Fruit fly (Drosophila melanogaster) whole organism, wandering third instar larva: ENCODE data around the gene CG42526.
A peak's percentile ranks its signal among the peaks of the same experiment; 100 is the strongest.

Experiments used
- Abd-B ChIP-seq: fragments of >200 bp; optimal IDR thresholded peaks from 2 replicates; lab custom pipeline; 2017; ENCODE audit warnings: missing biosample characterization, missing genetic modification characterization
- CG32264 ChIP-seq: fragments of 200-800 bp; sonication (Bioruptor generic); optimal IDR thresholded peaks from 2 replicates; lab custom pipeline; 2016; ENCODE audit warnings: missing biosample characterization, missing genetic modification characterization
- CG9705 ChIP-seq: fragments of 200-800 bp; sonication (Bioruptor generic); optimal IDR thresholded peaks from 2 replicates; lab custom pipeline; 2018; ENCODE audit warnings: missing biosample characterization, mild to moderate bottlenecking, missing genetic modification characterization
- CrebA ChIP-seq: fragments of 200-800 bp; sonication (Bioruptor generic); optimal IDR thresholded peaks from 2 replicates; lab custom pipeline; 2016; ENCODE audit warnings: missing biosample characterization, mild to moderate bottlenecking, missing genetic modification characterization, borderline replicate concordance
- Dfd ChIP-seq: fragments of >200 bp; optimal IDR thresholded peaks from 2 replicates; lab custom pipeline; 2017; ENCODE audit warnings: missing biosample characterization, missing genetic modification characterization
- Dif ChIP-seq: fragments of 200-275, 200-300 bp; sonication (Bioruptor generic); optimal IDR thresholded peaks from 2 replicates; lab custom pipeline; 2018; ENCODE audit warnings: missing biosample characterization, missing genetic modification characterization; ENCODE audit not compliant: partially characterized antibody
- GATAd ChIP-seq: sonication (Bioruptor generic); optimal IDR thresholded peaks from 2 replicates; lab custom pipeline; 2016; ENCODE audit warnings: missing biosample characterization, missing genetic modification characterization
- HLH106 ChIP-seq: fragments of 200-800 bp; optimal IDR thresholded peaks from 3 replicates; lab custom pipeline; 2019; ENCODE audit warnings: missing biosample characterization, mild to moderate bottlenecking, missing genetic modification characterization, moderate library complexity
- Hnf4 ChIP-seq: fragments of 200-800 bp; sonication (Bioruptor generic); optimal IDR thresholded peaks from 2 replicates; lab custom pipeline; 2016; ENCODE audit warnings: missing biosample characterization, mild to moderate bottlenecking, missing genetic modification characterization
- Hr78 ChIP-seq: fragments of >200 bp; optimal IDR thresholded peaks from 2 replicates; lab custom pipeline; 2017; ENCODE audit warnings: missing biosample characterization, missing genetic modification characterization
- Hr83 ChIP-seq: fragments of 200-300 bp; sonication (Bioruptor generic); optimal IDR thresholded peaks from 2 replicates; lab custom pipeline; 2016; ENCODE audit warnings: missing biosample characterization, mild to moderate bottlenecking, missing genetic modification characterization, moderate library complexity; ENCODE audit not compliant: poor library complexity, severe bottlenecking
- Jra ChIP-seq: sonication (Bioruptor generic); optimal IDR thresholded peaks from 2 replicates; lab custom pipeline; 2016; ENCODE audit warnings: missing biosample characterization, missing genetic modification characterization
- Mio ChIP-seq: sonication (Bioruptor generic); optimal IDR thresholded peaks from 2 replicates; lab custom pipeline; 2016; ENCODE audit warnings: missing biosample characterization, missing genetic modification characterization
- Myc ChIP-seq: fragments of >200 bp; optimal IDR thresholded peaks from 2 replicates; lab custom pipeline; 2017
- N ChIP-seq: fragments of >200 bp; optimal IDR thresholded peaks from 2 replicates; lab custom pipeline; 2018; ENCODE audit warnings: missing biosample characterization, missing external identifiers, missing genetic modification characterization
- OdsH ChIP-seq: fragments of 200-800 bp; sonication (Bioruptor generic); optimal IDR thresholded peaks from 2 replicates; lab custom pipeline; 2016; ENCODE audit warnings: missing biosample characterization, mild to moderate bottlenecking, missing genetic modification characterization
- Rel ChIP-seq, 2 experiments: fragments of 200-800 bp; sonication (Bioruptor generic) in 1 of 2; optimal IDR thresholded peaks; 2 replicates in 1 of 2; 3 replicates in 1 of 2; lab custom pipeline; 2016 to 2019; ENCODE audit warnings: mild to moderate bottlenecking in 2 of 2, missing biosample characterization in 2 of 2, missing genetic modification characterization in 2 of 2, moderate library complexity in 1 of 2
- Sp1 ChIP-seq: fragments of 200-800 bp; sonication (Bioruptor generic); optimal IDR thresholded peaks from 3 replicates; lab custom pipeline; 2019; ENCODE audit warnings: missing biosample characterization, mild to moderate bottlenecking, missing genetic modification characterization, moderate library complexity
- Vsx2 ChIP-seq: fragments of 200-300, 225-300 bp; sonication (Bioruptor generic); optimal IDR thresholded peaks from 2 replicates; lab custom pipeline; 2018; ENCODE audit warnings: missing biosample characterization, missing genetic modification characterization; ENCODE audit not compliant: partially characterized antibody
- br ChIP-seq: fragments of 200-800 bp; sonication (Bioruptor generic); optimal IDR thresholded peaks from 2 replicates; lab custom pipeline; 2016; ENCODE audit warnings: missing biosample characterization, missing genetic modification characterization
- brk ChIP-seq: fragments of 200-800 bp; sonication (Bioruptor generic); optimal IDR thresholded peaks from 2 replicates; lab custom pipeline; 2016; ENCODE audit warnings: missing biosample characterization, mild to moderate bottlenecking, missing genetic modification characterization
- dl ChIP-seq, 2 experiments: fragments of 175-275, 200-275 bp in 1 of 2; fragments of 200-275 bp in 1 of 2; sonication (Bioruptor generic); optimal IDR thresholded peaks; lab custom pipeline; 2018; ENCODE audit warnings: mild to moderate bottlenecking in 2 of 2, missing biosample characterization in 2 of 2, missing genetic modification characterization in 2 of 2, moderate library complexity in 2 of 2; ENCODE audit not compliant: partially characterized antibody in 2 of 2, insufficient read depth in 1 of 2
- dmrt93B ChIP-seq: fragments of 200-800 bp; sonication (Bioruptor generic); optimal IDR thresholded peaks from 2 replicates; lab custom pipeline; 2018; ENCODE audit warnings: missing biosample characterization, mild to moderate bottlenecking, missing genetic modification characterization
- dsf ChIP-seq: sonication (Bioruptor generic); optimal IDR thresholded peaks from 2 replicates; lab custom pipeline; 2016; ENCODE audit warnings: missing biosample characterization, missing genetic modification characterization, borderline replicate concordance
- ey ChIP-seq: fragments of 200-800 bp; sonication (Bioruptor generic); optimal IDR thresholded peaks from 2 replicates; lab custom pipeline; 2016; ENCODE audit warnings: missing biosample characterization, missing genetic modification characterization
- foxo ChIP-seq, 2 experiments: fragments of 200-800 bp; sonication (Bioruptor generic); optimal IDR thresholded peaks; 2 replicates in 1 of 2; 3 replicates in 1 of 2; lab custom pipeline; 2016 to 2017; ENCODE audit warnings: missing biosample characterization in 2 of 2, missing genetic modification characterization in 2 of 2
- fru ChIP-seq: fragments of 200-800 bp; sonication (Bioruptor generic); optimal IDR thresholded peaks from 3 replicates; lab custom pipeline; 2016; ENCODE audit warnings: missing biosample characterization, mild to moderate bottlenecking, missing genetic modification characterization
- h ChIP-seq: fragments of 200-800 bp; sonication (Bioruptor generic); optimal IDR thresholded peaks from 3 replicates; lab custom pipeline; 2016; ENCODE audit warnings: missing biosample characterization, mild to moderate bottlenecking, missing genetic modification characterization
- jim ChIP-seq: fragments of 175-275, 200-325 bp; sonication (Bioruptor generic); optimal IDR thresholded peaks from 2 replicates; lab custom pipeline; 2016; ENCODE audit warnings: missing biosample characterization, mild to moderate bottlenecking, missing genetic modification characterization
- lola ChIP-seq: fragments of >200 bp; optimal IDR thresholded peaks from 2 replicates; lab custom pipeline; 2017; ENCODE audit warnings: missing biosample characterization, missing genetic modification characterization
- pan ChIP-seq: fragments of >200 bp; optimal IDR thresholded peaks from 2 replicates; lab custom pipeline; 2017
- psq ChIP-seq: fragments of 200-800 bp; sonication (Bioruptor generic); optimal IDR thresholded peaks from 3 replicates; lab custom pipeline; 2017; ENCODE audit warnings: missing biosample characterization, mild to moderate bottlenecking, missing genetic modification characterization, moderate library complexity
- rgr ChIP-seq: fragments of 200-800 bp; sonication (Bioruptor generic); optimal IDR thresholded peaks from 3 replicates; lab custom pipeline; 2016; ENCODE audit warnings: missing biosample characterization, mild to moderate bottlenecking, missing genetic modification characterization
- sage ChIP-seq: fragments of 200-800 bp; sonication (Bioruptor generic); optimal IDR thresholded peaks from 2 replicates; lab custom pipeline; 2016; ENCODE audit warnings: missing biosample characterization, mild to moderate bottlenecking, missing genetic modification characterization
- sv ChIP-seq: fragments of 200-800 bp; sonication (Bioruptor generic); optimal IDR thresholded peaks from 3 replicates; lab custom pipeline; 2016; ENCODE audit warnings: missing biosample characterization, missing genetic modification characterization
- tai ChIP-seq: sonication (Bioruptor generic); optimal IDR thresholded peaks from 2 replicates; lab custom pipeline; 2016; ENCODE audit warnings: missing biosample characterization, missing genetic modification characterization
- usp ChIP-seq: fragments of >200 bp; optimal IDR thresholded peaks from 2 replicates; lab custom pipeline; 2017; ENCODE audit warnings: missing biosample characterization, missing genetic modification characterization
- woc ChIP-seq: sonication (Bioruptor generic); optimal IDR thresholded peaks from 2 replicates; lab custom pipeline; 2016; ENCODE audit warnings: missing biosample characterization, mild to moderate bottlenecking, missing genetic modification characterization

Gene CG42526

dm6 chr3L:9457619-9458092 lies 22.5 kb upstream of the CG42526 start, which contains the start of gene CG3437:
CG3437 (minus strand) TSS chr3L:9457669.
- TF ChIP-seq CG32264 (GFP tag; lab: Kevin White, UChicago) (peak; percentile 99), HLH106 (tag; lab: Kevin White, UChicago) (peak; percentile 99), Jra (peak; percentile 98), psq (peak; percentile 97), pan (no peak), woc (GFP tag; lab: Kevin White, UChicago) (peak; percentile 99), CrebA (GFP tag; lab: Kevin White, UChicago) (no peak), foxo (GFP tag; optimal IDR thresholded peaks at IDR 0.05; lab: Kevin White, UChicago) (peak; percentile 99 to 100), OdsH (GFP tag; lab: Kevin White, UChicago) (peak; percentile 99), dsf (GFP tag; lab: Kevin White, UChicago) (peak; percentile 96), lola (no peak), h (GFP tag; lab: Kevin White, UChicago) (peak; percentile 99), Myc (lab: Kevin White, UChicago) (no peak), ey (GFP tag; lab: Kevin White, UChicago) (peak; percentile 99), usp (no peak), dl (GFP tag; optimal IDR thresholded peaks at IDR 0.05; lab: Kevin White, UChicago; ENCODE audit: insufficient read depth in 1 of 2, partially characterized antibody in 2 of 2) (no peak), fru (GFP tag; lab: Kevin White, UChicago) (peak; percentile 99), Hr83 (peak; percentile 99), Hr78 (no peak), Rel (GFP tag; optimal IDR thresholded peaks at IDR 0.05; lab: Kevin White, UChicago) (peak; percentile 95), Rel (tag; optimal IDR thresholded peaks at IDR 0.05; lab: Kevin White, UChicago) (peak; percentile 89), Mio (peak; percentile 97), sage (peak; percentile 98), tai (no peak), Vsx2 (no peak), dmrt93B (GFP tag; lab: Kevin White, UChicago) (peak; percentile 99), sv (GFP tag; lab: Kevin White, UChicago) (peak; percentile 98), Dif (GFP tag; lab: Kevin White, UChicago) (no peak), GATAd (GFP tag; lab: Kevin White, UChicago) (peak; percentile 98), Abd-B (no peak), br (peak; percentile 99), jim (GFP tag; lab: Kevin White, UChicago) (peak; percentile 91), Hnf4 (GFP tag; lab: Kevin White, UChicago) (peak; percentile 99), CG9705 (peak; percentile 99), rgr (GFP tag; lab: Kevin White, UChicago) (peak; percentile 100), Sp1 (GFP tag; lab: Kevin White, UChicago) (peak; percentile 100), Dfd (GFP tag; lab: Kevin White, UChicago) (peak; percentile 92), brk (GFP tag; lab: Kevin White, UChicago) (peak; percentile 98), N (no peak)

dm6 chr3L:9456389-9456788 lies 21.2 kb upstream of the CG42526 start:
- no peak for TF ChIP-seq lola
- TF ChIP-seq OdsH (GFP tag; lab: Kevin White, UChicago), result no peak
- TF ChIP-seq woc (GFP tag; lab: Kevin White, UChicago), result no peak
- TF ChIP-seq CG32264 (GFP tag; lab: Kevin White, UChicago), result no peak
- TF ChIP-seq dsf (GFP tag; lab: Kevin White, UChicago), result no peak
- no peak for TF ChIP-seq foxo (GFP tag; optimal IDR thresholded peaks at IDR 0.05; lab: Kevin White, UChicago)
- no peak for TF ChIP-seq Vsx2
- no peak for TF ChIP-seq HLH106 (tag; lab: Kevin White, UChicago)
- TF ChIP-seq usp, result no peak
- no peak for TF ChIP-seq Abd-B
- no peak for TF ChIP-seq Dif (GFP tag; lab: Kevin White, UChicago)
- TF ChIP-seq psq, result no peak
- no peak for TF ChIP-seq GATAd (GFP tag; lab: Kevin White, UChicago)
- no peak for TF ChIP-seq sv (GFP tag; lab: Kevin White, UChicago)
- no peak for TF ChIP-seq fru (GFP tag; lab: Kevin White, UChicago)
- no peak for TF ChIP-seq Dfd (GFP tag; lab: Kevin White, UChicago)
- TF ChIP-seq jim (GFP tag; lab: Kevin White, UChicago), result no peak
- TF ChIP-seq, all 38 proteins: peak for 0
